Worm (Caenorhabditis elegans) whole organism, young adult: Measurements from ENCODE around the gene npr-24.

Experiments
- B0336.3 ChIP-seq: fragments of 200-800 bp; sonication (Bioruptor generic); IDR thresholded peaks from 2 replicates; pipeline ENCODE4 v1.3.6; 2022; ENCODE audit warnings: missing genetic modification characterization, missing compliant biosample characterization
- C06A6.2 ChIP-seq: fragments of 200-800 bp; sonication (Bioruptor generic); conservative IDR thresholded peaks from 2 replicates; pipeline ENCODE4 v1.3.6; 2022; ENCODE audit warnings: missing genetic modification characterization, missing compliant biosample characterization
- F10E7.11 ChIP-seq: sonication (generic microtip); optimal IDR thresholded peaks from 2 replicates; lab custom pipeline; 2017; ENCODE audit warnings: mild to moderate bottlenecking, missing genetic modification characterization, moderate library complexity, missing compliant biosample characterization
- F37B4.10 ChIP-seq: fragments of 200-800 bp; sonication (Bioruptor generic); IDR thresholded peaks from 2 replicates; pipeline ENCODE4 v1.3.6; 2022; ENCODE audit warnings: missing genetic modification characterization, missing compliant biosample characterization
- K12H6.12 ChIP-seq: fragments of 200-800 bp; sonication (Bioruptor generic); optimal IDR thresholded peaks from 2 replicates; lab custom pipeline; 2018; ENCODE audit warnings: mild to moderate bottlenecking, missing genetic modification characterization, missing compliant biosample characterization
- T07F8.4 ChIP-seq: sonication (generic microtip); optimal IDR thresholded peaks from 2 replicates; lab custom pipeline; 2016; ENCODE audit warnings: mild to moderate bottlenecking, missing genetic modification characterization, moderate library complexity, missing compliant biosample characterization
- Y53F4B.3 ChIP-seq: fragments of 200-800 bp; sonication (Bioruptor generic); IDR thresholded peaks from 2 replicates; pipeline ENCODE4 v1.3.6; 2022; ENCODE audit warnings: missing genetic modification reagents, missing genetic modification characterization, missing compliant biosample characterization
- Y67H2A.10 ChIP-seq: fragments of 200-800 bp; sonication (Bioruptor generic); conservative IDR thresholded peaks from 2 replicates; pipeline ENCODE4 v1.3.6; 2022; ENCODE audit warnings: missing genetic modification reagents, missing genetic modification characterization, missing compliant biosample characterization
- aptf-3 ChIP-seq: fragments of 200-800 bp; sonication (Bioruptor generic); IDR thresholded peaks from 2 replicates; pipeline ENCODE4 v1.3.6; 2022; ENCODE audit warnings: missing genetic modification characterization, missing compliant biosample characterization
- cebp-2 ChIP-seq: fragments of 200-800 bp; sonication (Bioruptor generic); IDR thresholded peaks from 2 replicates; pipeline ENCODE4 v1.3.6; 2022; ENCODE audit warnings: missing genetic modification characterization, missing compliant biosample characterization
- egl-18 ChIP-seq: fragments of 200-800 bp; sonication (Bioruptor generic); IDR thresholded peaks from 2 replicates; pipeline ENCODE4 v1.3.6; 2022; ENCODE audit warnings: missing genetic modification reagents, missing genetic modification characterization, missing compliant biosample characterization
- ekl-4 ChIP-seq: fragments of 200-800 bp; sonication (Bioruptor generic); IDR thresholded peaks from 2 replicates; pipeline ENCODE4 v1.3.6; 2022; ENCODE audit warnings: missing genetic modification reagents, missing genetic modification characterization, missing compliant biosample characterization
- sptf-2 ChIP-seq: fragments of 200-800 bp; sonication (Bioruptor generic); optimal IDR thresholded peaks from 2 replicates; lab custom pipeline; 2018; ENCODE audit warnings: mild to moderate bottlenecking, missing genetic modification characterization, missing compliant biosample characterization

DNA sequence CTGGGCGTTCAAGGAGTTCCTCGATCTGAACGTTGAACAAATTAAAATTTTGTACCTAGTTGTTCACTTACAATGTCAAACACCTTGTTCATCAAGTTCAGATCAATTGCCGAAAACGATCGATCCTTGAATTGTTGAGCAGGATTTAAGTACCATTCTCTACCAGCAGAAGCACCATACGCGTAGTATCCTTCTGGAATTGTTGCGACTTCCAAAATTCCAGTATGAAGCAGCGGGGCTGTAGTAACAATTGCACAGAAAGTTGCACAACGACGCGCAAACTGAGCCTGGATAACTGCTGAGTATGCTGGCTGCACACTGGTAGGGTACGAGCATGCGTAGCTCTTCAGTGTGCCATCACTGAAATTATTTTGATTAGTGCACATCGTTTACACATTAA, 18.2 kb downstream of the npr-24 start:
- TF ChIP-seq Y67H2A.10 (GFP tag; lab: Robert Waterston, UW), result no peak
- no peak for TF ChIP-seq F37B4.10 (GFP tag; lab: Robert Waterston, UW)
- TF ChIP-seq T07F8.4 (tag; lab: Kevin White, UChicago), result no peak
- TF ChIP-seq ekl-4, result no peak
- TF ChIP-seq sptf-2 (GFP tag; lab: Kevin White, UChicago), result no peak
- no peak for TF ChIP-seq K12H6.12 (tag; lab: Kevin White, UChicago)
- no peak for TF ChIP-seq Y53F4B.3
- TF ChIP-seq egl-18 (GFP tag; lab: Robert Waterston, UW), result no peak
- TF ChIP-seq cebp-2, result no peak
- no peak for TF ChIP-seq B0336.3 (GFP tag; lab: Robert Waterston, UW)
- TF ChIP-seq F10E7.11 (tag; lab: Kevin White, UChicago), result no peak
- TF ChIP-seq aptf-3 (GFP tag; lab: Robert Waterston, UW), result no peak
- no peak for TF ChIP-seq C06A6.2 (GFP tag; lab: Robert Waterston, UW)
